Comparison of ENCODE assay signal across 2 fruit fly cellular contexts in the genomic region with DNA sequence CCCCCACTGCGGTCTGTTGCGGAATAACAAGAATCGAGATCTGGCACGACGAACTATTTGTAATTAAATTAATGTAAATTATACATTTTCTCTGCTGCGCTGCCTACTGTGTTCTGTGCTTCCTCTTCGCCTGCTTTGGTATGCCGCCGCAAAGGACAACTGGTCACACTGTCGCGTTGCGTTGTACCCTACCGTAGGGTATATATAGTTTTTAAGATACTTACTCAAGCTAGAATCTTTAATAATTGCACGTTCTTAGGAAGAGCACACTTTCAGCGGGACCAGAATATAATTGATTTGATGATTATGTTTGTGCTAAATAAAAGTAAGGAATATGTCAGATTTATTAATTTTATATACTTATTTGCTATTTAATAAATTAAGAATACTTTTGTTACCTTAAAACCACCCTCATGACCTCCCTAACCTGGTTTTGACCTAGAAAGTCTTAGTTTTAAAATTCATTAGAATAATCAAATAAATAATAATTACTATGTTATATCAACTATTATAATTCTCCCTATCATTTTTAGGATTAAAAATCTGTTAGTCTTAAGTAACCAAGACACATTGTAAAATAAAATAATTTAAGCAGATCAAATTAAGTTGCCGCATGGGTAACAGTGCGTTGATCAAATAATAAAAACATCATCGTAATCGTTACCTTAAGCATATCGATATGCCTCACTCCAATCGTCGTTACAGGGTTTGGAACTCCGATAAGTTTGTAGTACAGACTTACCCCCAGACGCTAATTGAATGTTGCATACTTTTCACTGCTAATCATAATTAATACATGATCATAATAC.
A peak's percentile ranks its signal among the peaks of the same experiment; 100 is the strongest.
TF ChIP-seq lines count a peak whose summit lies in the region.
"Not testable (repeated sequence)": the region's sequence is repeated elsewhere in the genome, so short reads cannot be mapped to it uniquely, and the experiment has no call there.

A gene (minus strand): TSS at position 164 of the 809 bp plus-strand sequence.

TF ChIP-seq in whole organism, embryonic, 481 proteins besides CTCF, POLR2A, EP300 and RAD21 (continued from another document and continues in another):
- TF ChIP-seq CG11696 (GFP tag; IDR thresholded peaks at IDR 0.05; lab: Robert Waterston, UW) (peak; percentile 62), Hr3 (GFP tag; optimal IDR thresholded peaks at IDR 0.05; lab: Kevin White, UChicago) (peak; percentile 82), mam (GFP tag; optimal IDR thresholded peaks at IDR 0.05; lab: Kevin White, UChicago) (peak; percentile 78), CG9932 (GFP tag; IDR thresholded peaks at IDR 0.05; lab: Robert Waterston, UW) (peak; percentile 93), CG10209 (GFP tag; optimal IDR thresholded peaks at IDR 0.05; lab: Kevin White, UChicago) (peak; percentile 76), CG8089 (GFP tag; optimal IDR thresholded peaks at IDR 0.05; lab: Kevin White, UChicago) (peak; percentile 50), eyg (GFP tag; optimal IDR thresholded peaks at IDR 0.05; lab: Kevin White, UChicago) (peak; percentile 41), CG10979 (tag; optimal IDR thresholded peaks at IDR 0.05; lab: Kevin White, UChicago) (peak; percentile 74), danr (GFP tag; IDR thresholded peaks at IDR 0.05; lab: Robert Waterston, UW) (0 out of 2 replicates have a peak, but pooled peaks have one; percentile 24), lbe (GFP tag; optimal IDR thresholded peaks at IDR 0.05; lab: Kevin White, UChicago) (peak; percentile 57), C15 (GFP tag; IDR thresholded peaks at IDR 0.05; lab: Robert Waterston, UW) (peak; percentile 70; the same call in 2 of the 3 replicates), E2f2 (GFP tag; IDR thresholded peaks at IDR 0.05; lab: Robert Waterston, UW) (peak; percentile 44), Six4 (GFP tag; optimal IDR thresholded peaks at IDR 0.05; lab: Kevin White, UChicago) (peak; percentile 70), CG34422 (GFP tag; IDR thresholded peaks at IDR 0.05; lab: Robert Waterston, UW) (peak; percentile 82), slou (GFP tag; optimal IDR thresholded peaks at IDR 0.05; lab: Kevin White, UChicago) (peak; percentile 70), CG10959 (GFP tag; IDR thresholded peaks at IDR 0.05; lab: Robert Waterston, UW) (peak; percentile 67), CG16863 (GFP tag; optimal IDR thresholded peaks at IDR 0.05; lab: Kevin White, UChicago) (peak; percentile 56), H2.0 (GFP tag; IDR thresholded peaks at IDR 0.05; lab: Robert Waterston, UW) (peak; percentile 87), CG4617 (GFP tag; optimal IDR thresholded peaks at IDR 0.05; lab: Kevin White, UChicago; ENCODE audit: borderline replicate concordance) (peak; percentile 18), Doc2 (GFP tag; IDR thresholded peaks at IDR 0.05; lab: Robert Waterston, UW) (peak; percentile 56; the same call in 1 of the 2 replicates), Blimp-1 (GFP tag; optimal IDR thresholded peaks at IDR 0.05; lab: Kevin White, UChicago) (peak; percentile 77), al (GFP tag; IDR thresholded peaks at IDR 0.05; lab: Robert Waterston, UW) (peak; percentile 86), CG17186 (GFP tag; optimal IDR thresholded peaks at IDR 0.05; lab: Kevin White, UChicago) (peak; percentile 58), CG10654 (GFP tag; optimal IDR thresholded peaks at IDR 0.05; lab: Kevin White, UChicago) (peak; percentile 62), chif (GFP tag; optimal IDR thresholded peaks at IDR 0.05; lab: Kevin White, UChicago) (peak; percentile 37 to 57), CG18619 (GFP tag; optimal IDR thresholded peaks at IDR 0.05; lab: Kevin White, UChicago) (peak; percentile 66), CG2889 (GFP tag; IDR thresholded peaks at IDR 0.05; lab: Robert Waterston, UW) (peak; percentile 58; the same call in 2 of the 3 replicates), CG4360 (GFP tag; IDR thresholded peaks at IDR 0.05; lab: Robert Waterston, UW) (peak; percentile 63), Drgx (GFP tag; IDR thresholded peaks at IDR 0.05; lab: Robert Waterston, UW) (peak; percentile 89), otp (GFP tag; IDR thresholded peaks at IDR 0.05; lab: Robert Waterston, UW) (peak; percentile 85), nerfin-1 (tag; optimal IDR thresholded peaks at IDR 0.05; lab: Kevin White, UChicago) (peak; percentile 68), CG9817 (tag; optimal IDR thresholded peaks at IDR 0.05; lab: Kevin White, UChicago) (peak; percentile 82), CG11093 (GFP tag; IDR thresholded peaks at IDR 0.05; lab: Robert Waterston, UW) (peak; percentile 64), sr (GFP tag; IDR thresholded peaks at IDR 0.05; lab: Robert Waterston, UW) (peak; percentile 75; the same call in 2 of the 3 replicates), CG2678 (tag; optimal IDR thresholded peaks at IDR 0.05; lab: Kevin White, UChicago) (peak; percentile 85), CG10462 (GFP tag; optimal IDR thresholded peaks at IDR 0.05; lab: Kevin White, UChicago) (peak; percentile 32), wdn (GFP tag; IDR thresholded peaks at IDR 0.05; lab: Robert Waterston, UW) (peak; percentile 77), CG8388 (GFP tag; optimal IDR thresholded peaks at IDR 0.05; lab: Kevin White, UChicago) (peak; percentile 71), rib (GFP tag; IDR thresholded peaks at IDR 0.05; lab: Robert Waterston, UW) (peak; percentile 82), MESR4 (GFP tag; optimal IDR thresholded peaks at IDR 0.05; lab: Kevin White, UChicago) (peak; percentile 82), ems (GFP tag; optimal IDR thresholded peaks at IDR 0.05; lab: Kevin White, UChicago) (peak; percentile 77), Antp (GFP tag; optimal IDR thresholded peaks at IDR 0.05; lab: Kevin White, UChicago) (peak; percentile 66), insv (GFP tag; optimal IDR thresholded peaks at IDR 0.05; lab: Kevin White, UChicago) (peak in 1 of 2 experiments; percentile 22), Ssrp (tag; optimal IDR thresholded peaks at IDR 0.05; lab: Kevin White, UChicago) (peak; percentile 68), NC2β (GFP tag; optimal IDR thresholded peaks at IDR 0.05; lab: Kevin White, UChicago) (peak; percentile 41), BtbVII (GFP tag; optimal IDR thresholded peaks at IDR 0.05; lab: Kevin White, UChicago) (peak; percentile 74), Fer1 (GFP tag; optimal IDR thresholded peaks at IDR 0.05; lab: Kevin White, UChicago) (peak; percentile 75), wor (GFP tag; IDR thresholded peaks at IDR 0.05; lab: Robert Waterston, UW) (peak; percentile 54), corto (GFP tag; optimal IDR thresholded peaks at IDR 0.05; lab: Kevin White, UChicago) (peak; percentile 51), HLH3B (GFP tag; IDR thresholded peaks at IDR 0.05; lab: Robert Waterston, UW) (peak; percentile 84), Nf-YA (GFP tag; IDR thresholded peaks at IDR 0.05; lab: Robert Waterston, UW) (peak; percentile 67), prd (GFP tag; IDR thresholded peaks at IDR 0.05; lab: Robert Waterston, UW) (peak; percentile 89), CG18476 (GFP tag; optimal IDR thresholded peaks at IDR 0.05; lab: Kevin White, UChicago) (peak; percentile 53), CG17385 (GFP tag; optimal IDR thresholded peaks at IDR 0.05; lab: Kevin White, UChicago) (peak; percentile 95), crc (GFP tag; optimal IDR thresholded peaks at IDR 0.05; lab: Kevin White, UChicago) (peak; percentile 13), vfl (GFP tag; optimal IDR thresholded peaks at IDR 0.05; lab: Kevin White, UChicago) (peak; percentile 57), zen2 (GFP tag; IDR thresholded peaks at IDR 0.05; lab: Robert Waterston, UW; ENCODE audit: partially characterized antibody) (0 out of 3 replicates have a peak, but pooled peaks have one; percentile 38), Aef1 (GFP tag; IDR thresholded peaks at IDR 0.05; lab: Robert Waterston, UW) (peak; percentile 80)
- not testable (repeated sequence) for TF ChIP-seq prd (optimal IDR thresholded peaks at IDR 0.05; lab: Kevin White, UChicago)

TF ChIP-seq in whole organism, prepupa, 60 proteins besides CTCF, POLR2A, EP300 and RAD21 (continued from another document):
- peak; percentile 41 for TF ChIP-seq CG8319 (GFP tag; optimal IDR thresholded peaks at IDR 0.05; lab: Kevin White, UChicago)
- peak; percentile 52 to 53 for TF ChIP-seq ss (GFP tag; optimal IDR thresholded peaks at IDR 0.05; lab: Kevin White, UChicago)
- peak; percentile 93 for TF ChIP-seq Eip78C (GFP tag; lab: Kevin White, UChicago)
- TF ChIP-seq CG3919 (GFP tag; optimal IDR thresholded peaks at IDR 0.05; lab: Kevin White, UChicago), result peak; percentile 88
- peak; percentile 93 for TF ChIP-seq CG6163 (GFP tag; IDR thresholded peaks at IDR 0.05; lab: Robert Waterston, UW)
- peak; percentile 69 to 77 for TF ChIP-seq salr (GFP tag; optimal IDR thresholded peaks at IDR 0.05; lab: Kevin White, UChicago)
- TF ChIP-seq Smox (GFP tag; optimal IDR thresholded peaks at IDR 0.05; lab: Kevin White, UChicago), result peak; percentile 75
- TF ChIP-seq net (GFP tag; optimal IDR thresholded peaks at IDR 0.05; lab: Kevin White, UChicago), result peak; percentile 82
- peak; percentile 71 for TF ChIP-seq CG1621 (tag; optimal IDR thresholded peaks at IDR 0.05; lab: Kevin White, UChicago)
- TF ChIP-seq esn (GFP tag; optimal IDR thresholded peaks at IDR 0.05; lab: Kevin White, UChicago), result peak; percentile 85
- peak; percentile 82 for TF ChIP-seq pdm3 (GFP tag; optimal IDR thresholded peaks at IDR 0.05; lab: Kevin White, UChicago)
TF ChIP-seq in whole organism, prepupa: peak in this region for 57; not testable (repeated sequence) for 3.
